Worm (Caenorhabditis elegans) whole organism, L1 larva: ENCODE data around the gene str-206.

Source experiments
- C04F5.9 ChIP-seq: sonication (generic microtip); optimal IDR thresholded peaks from 2 replicates; lab custom pipeline; 2016; ENCODE audit warnings: missing genetic modification characterization, missing compliant biosample characterization
- C16A3.4 ChIP-seq: fragments of 150-350 bp; optimal IDR thresholded peaks from 2 replicates; lab custom pipeline; 2014; ENCODE audit warnings: missing biosample characterization, missing genetic modification characterization
- C34B4.2 ChIP-seq: sonication (generic microtip); optimal IDR thresholded peaks from 2 replicates; lab custom pipeline; 2017; ENCODE audit warnings: mild to moderate bottlenecking, missing genetic modification characterization, missing compliant biosample characterization
- F16B12.6 ChIP-seq: fragments of 150-350 bp; optimal IDR thresholded peaks from 2 replicates; lab custom pipeline; 2014; ENCODE audit warnings: missing biosample characterization, missing genetic modification characterization
- aly-2 ChIP-seq: fragments of 150-350 bp; optimal IDR thresholded peaks from 2 replicates; lab custom pipeline; 2014; ENCODE audit warnings: missing biosample characterization, missing genetic modification characterization
- blmp-1 ChIP-seq: fragments of 150-350 bp; optimal IDR thresholded peaks from 2 replicates; lab custom pipeline; 2014; ENCODE audit warnings: missing biosample characterization, missing genetic modification characterization
- ceh-63 ChIP-seq: fragments of 200-800 bp; sonication (Bioruptor generic); optimal IDR thresholded peaks from 2 replicates; lab custom pipeline; 2018; ENCODE audit warnings: mild to moderate bottlenecking, missing genetic modification characterization, missing compliant biosample characterization
- ceh-8 ChIP-seq: fragments of 200-800 bp; sonication (Bioruptor generic); optimal IDR thresholded peaks from 2 replicates; lab custom pipeline; 2018; ENCODE audit warnings: mild to moderate bottlenecking, missing genetic modification characterization, moderate library complexity, missing compliant biosample characterization
- ces-1 ChIP-seq: fragments of 150-350 bp; optimal IDR thresholded peaks from 2 replicates; lab custom pipeline; 2014; ENCODE audit warnings: missing biosample characterization, missing genetic modification reagents, missing genetic modification characterization
- dpl-1 ChIP-seq, 3 experiments: fragments of 150-350 bp in 2 of 3; sonication (generic microtip) in 1 of 3; optimal IDR thresholded peaks; 2 replicates each; lab custom pipeline; 2014 to 2017; ENCODE audit warnings: missing biosample characterization in 3 of 3, missing genetic modification characterization in 3 of 3, missing genetic modification reagents in 3 of 3
- dsc-1 ChIP-seq: sonication (generic microtip); optimal IDR thresholded peaks from 2 replicates; lab custom pipeline; 2016; ENCODE audit warnings: mild to moderate bottlenecking, missing genetic modification characterization, missing compliant biosample characterization
- efl-1 ChIP-seq, 4 experiments: fragments of 150-350 bp; optimal IDR thresholded peaks in 3 of 4; peaks in 1 of 4; 1 replicate in 1 of 4; 2 replicates in 3 of 4; lab custom pipeline; 2014; ENCODE audit warnings: missing biosample characterization in 2 of 4, missing genetic modification characterization in 2 of 4, missing genetic modification reagents in 2 of 4
- elt-3 ChIP-seq, 6 experiments: fragments of 150-350 bp in 1 of 6; sonication (generic microtip); optimal IDR thresholded peaks; 2 replicates each; lab custom pipeline; 2017 to 2018; ENCODE audit warnings: missing biosample characterization in 6 of 6, missing genetic modification characterization in 6 of 6, inconsistent platforms in 1 of 6
- fkh-10 ChIP-seq: sonication (generic microtip); optimal IDR thresholded peaks from 2 replicates; lab custom pipeline; 2017; ENCODE audit warnings: missing biosample characterization, missing genetic modification reagents, missing genetic modification characterization
- fkh-4 ChIP-seq: sonication (generic microtip); optimal IDR thresholded peaks from 2 replicates; lab custom pipeline; 2016; ENCODE audit warnings: missing compliant biosample characterization, missing genetic modification characterization, borderline replicate concordance
- fkh-8 ChIP-seq: sonication (generic microtip); optimal IDR thresholded peaks from 2 replicates; lab custom pipeline; 2016; ENCODE audit warnings: mild to moderate bottlenecking, missing genetic modification characterization, missing compliant biosample characterization
- grh-1 ChIP-seq: fragments of 200-800 bp; sonication (Bioruptor generic); IDR thresholded peaks from 2 replicates; pipeline ENCODE4 v1.3.6; 2022; ENCODE audit warnings: missing genetic modification reagents, missing genetic modification characterization, missing compliant biosample characterization
- hlh-17 ChIP-seq: fragments of 200-800 bp; sonication (Bioruptor generic); optimal IDR thresholded peaks from 2 replicates; lab custom pipeline; 2018; ENCODE audit warnings: missing genetic modification characterization, mild to moderate bottlenecking, missing compliant biosample characterization, moderate library complexity, borderline replicate concordance
- hpl-2 ChIP-seq: fragments of 150-350 bp; optimal IDR thresholded peaks from 2 replicates; lab custom pipeline; 2014; ENCODE audit warnings: missing biosample characterization, missing genetic modification reagents, missing genetic modification characterization
- jun-1 ChIP-seq: fragments of 150-350 bp; optimal IDR thresholded peaks from 2 replicates; lab custom pipeline; 2014; ENCODE audit warnings: missing biosample characterization, missing genetic modification reagents, missing genetic modification characterization
- lin-14 ChIP-seq: fragments of 200-800 bp; sonication (Bioruptor generic); optimal IDR thresholded peaks from 2 replicates; lab custom pipeline; 2018; ENCODE audit warnings: mild to moderate bottlenecking, missing genetic modification characterization, moderate library complexity, missing compliant biosample characterization
- lin-35 ChIP-seq, 2 experiments: fragments of 150-350 bp; optimal IDR thresholded peaks; 2 replicates each; lab custom pipeline; 2014; ENCODE audit warnings: missing biosample characterization in 2 of 2, missing genetic modification characterization in 2 of 2, missing genetic modification reagents in 2 of 2
- lir-3 ChIP-seq: sonication (generic microtip); optimal IDR thresholded peaks from 2 replicates; lab custom pipeline; 2016; ENCODE audit warnings: mild to moderate bottlenecking, missing genetic modification characterization, moderate library complexity, missing compliant biosample characterization; ENCODE audit not compliant: poor library complexity
- lsy-2 ChIP-seq, 2 experiments: fragments of 150-350 bp; optimal IDR thresholded peaks; 2 replicates each; lab custom pipeline; 2014; ENCODE audit warnings: missing biosample characterization in 2 of 2, missing genetic modification characterization in 2 of 2
- mab-9 ChIP-seq: fragments of 200-800 bp; sonication (Bioruptor generic); IDR thresholded peaks from 2 replicates; pipeline ENCODE4 v1.3.6; 2022; ENCODE audit warnings: missing genetic modification reagents, missing genetic modification characterization, missing compliant biosample characterization
- mdl-1 ChIP-seq, 2 experiments: fragments of 150-350 bp; optimal IDR thresholded peaks; 2 replicates each; lab custom pipeline; 2014 to 2017; ENCODE audit warnings: missing biosample characterization in 2 of 2, missing genetic modification characterization in 2 of 2, inconsistent platforms in 1 of 2
- mep-1 ChIP-seq: fragments of 150-350 bp; optimal IDR thresholded peaks from 2 replicates; lab custom pipeline; 2014; ENCODE audit warnings: missing biosample characterization, missing genetic modification characterization
- nhr-19 ChIP-seq: fragments of 200-800 bp; sonication (Bioruptor generic); conservative IDR thresholded peaks from 2 replicates; pipeline ENCODE4 v1.3.6; 2022; ENCODE audit warnings: missing genetic modification characterization, missing compliant biosample characterization
- nhr-20 ChIP-seq: sonication (generic microtip); optimal IDR thresholded peaks from 2 replicates; lab custom pipeline; 2016; ENCODE audit warnings: mild to moderate bottlenecking, missing genetic modification characterization, missing compliant biosample characterization
- nhr-47 ChIP-seq: sonication (generic microtip); optimal IDR thresholded peaks from 2 replicates; lab custom pipeline; 2016; ENCODE audit warnings: mild to moderate bottlenecking, missing genetic modification characterization, moderate library complexity, missing compliant biosample characterization
- nhr-71 ChIP-seq: sonication (generic microtip); optimal IDR thresholded peaks from 2 replicates; lab custom pipeline; 2016; ENCODE audit warnings: mild to moderate bottlenecking, missing genetic modification characterization, moderate library complexity, missing compliant biosample characterization
- nhr-76 ChIP-seq: sonication (generic microtip); optimal IDR thresholded peaks from 2 replicates; lab custom pipeline; 2017; ENCODE audit warnings: missing biosample characterization, missing genetic modification characterization
- nhr-77 ChIP-seq: fragments of 150-350 bp; optimal IDR thresholded peaks from 2 replicates; lab custom pipeline; 2014; ENCODE audit warnings: missing biosample characterization, missing genetic modification characterization
- nhr-84 ChIP-seq: sonication (generic microtip); optimal IDR thresholded peaks from 2 replicates; lab custom pipeline; 2017; ENCODE audit warnings: missing biosample characterization, missing genetic modification characterization
- nhr-85 ChIP-seq: sonication (generic microtip); peaks from one replicate; lab custom pipeline; 2016; ENCODE audit warnings: missing genetic modification characterization, inconsistent platforms, missing compliant biosample characterization
- nhr-90 ChIP-seq: sonication (generic microtip); optimal IDR thresholded peaks from 2 replicates; lab custom pipeline; 2016; ENCODE audit warnings: mild to moderate bottlenecking, missing genetic modification characterization, missing compliant biosample characterization; ENCODE audit not compliant: poor library complexity
- pax-3 ChIP-seq: fragments of 200-800 bp; sonication (Bioruptor generic); optimal IDR thresholded peaks from 2 replicates; lab custom pipeline; 2018; ENCODE audit warnings: mild to moderate bottlenecking, missing genetic modification characterization, moderate library complexity, missing compliant biosample characterization
- pqm-1 ChIP-seq: sonication (generic microtip); optimal IDR thresholded peaks from 3 replicates; lab custom pipeline; 2017; ENCODE audit warnings: missing biosample characterization, missing genetic modification characterization
- rnt-1 ChIP-seq: sonication (generic microtip); optimal IDR thresholded peaks from 2 replicates; lab custom pipeline; 2016; ENCODE audit warnings: mild to moderate bottlenecking, missing genetic modification characterization, moderate library complexity, missing compliant biosample characterization
- snu-23 ChIP-seq: sonication (generic microtip); optimal IDR thresholded peaks from 2 replicates; lab custom pipeline; 2016; ENCODE audit warnings: missing genetic modification characterization, missing compliant biosample characterization
- swsn-7 ChIP-seq: sonication (generic microtip); optimal IDR thresholded peaks from 2 replicates; lab custom pipeline; 2016; ENCODE audit warnings: missing genetic modification characterization, missing compliant biosample characterization
- tbx-2 ChIP-seq: sonication (generic microtip); optimal IDR thresholded peaks from 2 replicates; lab custom pipeline; 2016; ENCODE audit warnings: missing genetic modification characterization, missing compliant biosample characterization
- unc-130 ChIP-seq: fragments of 150-350 bp; optimal IDR thresholded peaks from 2 replicates; lab custom pipeline; 2017; ENCODE audit warnings: missing biosample characterization, missing genetic modification characterization, inconsistent platforms
- unc-98 ChIP-seq: fragments of 200-800 bp; sonication (Bioruptor generic); IDR thresholded peaks from 2 replicates; pipeline ENCODE4 v1.3.6; 2022; ENCODE audit warnings: missing genetic modification characterization, missing compliant biosample characterization
- xbp-1 ChIP-seq: sonication (generic microtip); optimal IDR thresholded peaks from 2 replicates; lab custom pipeline; 2016; ENCODE audit warnings: missing genetic modification characterization, missing compliant biosample characterization
- zag-1 ChIP-seq: fragments of 150-350 bp; optimal IDR thresholded peaks from 2 replicates; lab custom pipeline; 2014; ENCODE audit warnings: missing biosample characterization, missing genetic modification characterization
- ztf-11 ChIP-seq, 2 experiments: sonication (generic microtip); optimal IDR thresholded peaks; 2 replicates each; lab custom pipeline; 2016 to 2017; ENCODE audit warnings: missing genetic modification characterization in 2 of 2, missing biosample characterization in 1 of 2, missing compliant biosample characterization in 1 of 2

str-206 gene

ce11 chrV:6239855-6240254 lies 21.9 kb downstream of the str-206 start:
- TF ChIP-seq tbx-2 (tag; lab: Kevin White, UChicago) (peak; percentile 38), jun-1 (tag; lab: Kevin White, UChicago) (peak; percentile 45), mdl-1 (tag; optimal IDR thresholded peaks at IDR 0.05; lab: Kevin White, UChicago) (peak in 1 of 2 experiments; percentile 54), hlh-17 (no peak), pax-3 (peak; percentile 40), ces-1 (GFP tag; lab: Kevin White, UChicago) (no peak), unc-98 (GFP tag; lab: Robert Waterston, UW) (no peak), C04F5.9 (no peak), fkh-8 (tag; lab: Kevin White, UChicago) (peak; percentile 17), lin-14 (GFP tag; lab: Kevin White, UChicago) (peak; percentile 75), nhr-85 (tag; lab: Kevin White, UChicago) (peak; percentile 97), xbp-1 (peak; percentile 11), efl-1 (optimal IDR thresholded peaks at IDR 0.05; lab: Kevin White, UChicago) (peak in 1 of 2 experiments; percentile 0), efl-1 (GFP tag; optimal IDR thresholded peaks at IDR 0.05 in 1 of 2; lab: Kevin White, UChicago) (peak in 1 of 2 experiments; percentile 93), blmp-1 (tag; lab: Kevin White, UChicago) (peak; percentile 95), nhr-90 (tag; lab: Kevin White, UChicago) (peak; percentile 34), ceh-63 (GFP tag; lab: Kevin White, UChicago) (no peak), fkh-10 (GFP tag; lab: Kevin White, UChicago) (peak; percentile 13), ztf-11 (tag; optimal IDR thresholded peaks at IDR 0.05; lab: Kevin White, UChicago) (no peak), C34B4.2 (no peak), lin-35 (GFP tag; optimal IDR thresholded peaks at IDR 0.05; lab: Kevin White, UChicago) (peak in 1 of 2 experiments; percentile 52), F16B12.6 (tag; lab: Kevin White, UChicago) (no peak), elt-3 (tag; optimal IDR thresholded peaks at IDR 0.05; lab: Kevin White, UChicago) (peak; percentile 12 to 93 (median 72)), mep-1 (tag; lab: Kevin White, UChicago) (peak; percentile 19), grh-1 (GFP tag; lab: Robert Waterston, UW) (peak; percentile 55), snu-23 (peak; percentile 55), nhr-71 (tag; lab: Kevin White, UChicago) (peak; percentile 75), unc-130 (no peak), lsy-2 (tag; optimal IDR thresholded peaks at IDR 0.05; lab: Kevin White, UChicago) (peak in 1 of 2 experiments; percentile 46), nhr-20 (tag; lab: Kevin White, UChicago) (peak; percentile 84), dsc-1 (peak; percentile 43), nhr-19 (GFP tag; lab: Robert Waterston, UW) (peak; percentile 33), nhr-47 (tag; lab: Kevin White, UChicago) (peak; percentile 53), ceh-8 (GFP tag; lab: Kevin White, UChicago) (no peak)
- TF ChIP-seq, all 84 proteins: peak for 23

- no peak for TF ChIP-seq aly-2 (tag; lab: Kevin White, UChicago)
- TF ChIP-seq fkh-4 (tag; lab: Kevin White, UChicago): no peak
- TF ChIP-seq hpl-2 (GFP tag; lab: Kevin White, UChicago): no peak
- TF ChIP-seq lin-35 (GFP tag; optimal IDR thresholded peaks at IDR 0.05; lab: Kevin White, UChicago): peak in 1 of 2 experiments; percentile 57
- no peak for TF ChIP-seq nhr-84 (tag; lab: Kevin White, UChicago)
- no peak for TF ChIP-seq zag-1 (tag; lab: Kevin White, UChicago)
- TF ChIP-seq xbp-1: no peak
- peak; percentile 91 for TF ChIP-seq nhr-85 (tag; lab: Kevin White, UChicago)
- TF ChIP-seq C04F5.9: no peak
- TF ChIP-seq unc-130: peak; percentile 4
- TF ChIP-seq swsn-7: peak; percentile 16
- TF ChIP-seq nhr-76 (tag; lab: Kevin White, UChicago): no peak
- TF ChIP-seq lir-3 (tag; lab: Kevin White, UChicago): peak; percentile 5
- TF ChIP-seq tbx-2 (tag; lab: Kevin White, UChicago): peak; percentile 76
- peak; percentile 36 for TF ChIP-seq C16A3.4 (tag; lab: Kevin White, UChicago)
- TF ChIP-seq nhr-47 (tag; lab: Kevin White, UChicago): peak; percentile 45
- TF ChIP-seq dpl-1 (GFP tag; optimal IDR thresholded peaks at IDR 0.05; lab: Kevin White, UChicago): peak in 1 of 3 experiments; percentile 12
- no peak for TF ChIP-seq C34B4.2
- peak; percentile 67 for TF ChIP-seq nhr-71 (tag; lab: Kevin White, UChicago)
- peak; percentile 85 for TF ChIP-seq nhr-77 (tag; lab: Kevin White, UChicago)
- no peak for TF ChIP-seq mab-9 (GFP tag; lab: Robert Waterston, UW)
- TF ChIP-seq efl-1 (optimal IDR thresholded peaks at IDR 0.05; lab: Kevin White, UChicago): peak in 1 of 2 experiments; percentile 19
- TF ChIP-seq efl-1 (GFP tag; optimal IDR thresholded peaks at IDR 0.05 in 1 of 2; lab: Kevin White, UChicago): peak in 1 of 2 experiments; percentile 93
- TF ChIP-seq rnt-1 (tag; lab: Kevin White, UChicago): no peak
- TF ChIP-seq nhr-90 (tag; lab: Kevin White, UChicago): peak; percentile 55
- no peak for TF ChIP-seq pqm-1 (tag; lab: Kevin White, UChicago)
- peak; percentile 69 for TF ChIP-seq snu-23
- TF ChIP-seq lin-14 (GFP tag; lab: Kevin White, UChicago): peak; percentile 77
- peak in 1 of 2 experiments; percentile 80 for TF ChIP-seq lsy-2 (tag; optimal IDR thresholded peaks at IDR 0.05; lab: Kevin White, UChicago)
- TF ChIP-seq mdl-1 (tag; optimal IDR thresholded peaks at IDR 0.05; lab: Kevin White, UChicago): peak in 1 of 2 experiments; percentile 88
- no peak for TF ChIP-seq hlh-17
Observed at ce11 chrV:6240735-6241134, 22.8 kb downstream of the str-206 start.
